Worm (Caenorhabditis elegans) whole organism, early embryonic: ENCODE results near the gene taf-7.2.

ENCODE experiments used
- B0310.2 ChIP-seq: sonication (generic microtip); optimal IDR thresholded peaks from 2 replicates; lab custom pipeline; 2016; ENCODE audit warnings: mild to moderate bottlenecking, missing genetic modification characterization, missing compliant biosample characterization
- F13C5.2 ChIP-seq: sonication (generic microtip); optimal IDR thresholded peaks from 2 replicates; lab custom pipeline; 2017; ENCODE audit warnings: mild to moderate bottlenecking, missing genetic modification characterization, inconsistent platforms, missing compliant biosample characterization
- aly-1 ChIP-seq: sonication (generic microtip); optimal IDR thresholded peaks from 2 replicates; lab custom pipeline; 2016; ENCODE audit warnings: missing genetic modification characterization, missing compliant biosample characterization
- ama-1 ChIP-seq: fragments of 150-350 bp; optimal IDR thresholded peaks from 2 replicates; lab custom pipeline; 2014
- flt-1 ChIP-seq: fragments of 200-800 bp; sonication (Bioruptor generic); IDR thresholded peaks from 2 replicates; pipeline ENCODE4 v1.3.6; 2022; ENCODE audit warnings: missing genetic modification characterization, missing compliant biosample characterization
- hnd-1 ChIP-seq: sonication (generic microtip); optimal IDR thresholded peaks from 2 replicates; lab custom pipeline; 2016; ENCODE audit warnings: missing genetic modification characterization, missing compliant biosample characterization
- pes-1 ChIP-seq: fragments of 200-800 bp; sonication (Bioruptor generic); IDR thresholded peaks from 2 replicates; pipeline ENCODE4 v1.3.6; 2022; ENCODE audit warnings: missing genetic modification reagents, missing genetic modification characterization, missing compliant biosample characterization
- tra-4 ChIP-seq: sonication (generic microtip); optimal IDR thresholded peaks from 2 replicates; lab custom pipeline; 2017; ENCODE audit warnings: missing genetic modification characterization, missing compliant biosample characterization

- TF ChIP-seq B0310.2 (no peak), ama-1 (lab: Kevin White, UChicago) (no peak), flt-1 (GFP tag; lab: Robert Waterston, UW) (no peak), pes-1 (GFP tag; lab: Robert Waterston, UW) (no peak), F13C5.2 (no peak), aly-1 (no peak), tra-4 (tag; lab: Kevin White, UChicago) (no peak), hnd-1 (tag; lab: Kevin White, UChicago) (no peak)
Measured at ce11 chrIII:12642511-12643168, 30.6 kb downstream of the taf-7.2 start.
